Worm (Caenorhabditis elegans) whole organism, L4 larva: ENCODE data around the gene F28B1.2.

Experiments used
- D1046.2 ChIP-seq: fragments of 200-800 bp; sonication (Bioruptor generic); IDR thresholded peaks from 2 replicates; pipeline ENCODE4 v1.3.6; 2022; ENCODE audit warnings: missing genetic modification characterization, missing compliant biosample characterization
- T26A8.4 ChIP-seq: fragments of 200-800 bp; sonication (Bioruptor generic); IDR thresholded peaks from 2 replicates; pipeline ENCODE4 v1.3.6; 2022; ENCODE audit warnings: missing genetic modification characterization, missing compliant biosample characterization
- Y105C5A.15 ChIP-seq: fragments of 200-800 bp; sonication (Bioruptor generic); IDR thresholded peaks from 2 replicates; pipeline ENCODE4 v1.3.6; 2022; ENCODE audit warnings: missing genetic modification characterization, missing compliant biosample characterization
- Y5F2A.4 ChIP-seq: fragments of 200-800 bp; sonication (Bioruptor generic); optimal IDR thresholded peaks from 2 replicates; lab custom pipeline; 2018; ENCODE audit warnings: mild to moderate bottlenecking, missing genetic modification characterization, missing compliant biosample characterization
- Y75B8A.6 ChIP-seq: fragments of 200-800 bp; sonication (Bioruptor generic); IDR thresholded peaks from 2 replicates; pipeline ENCODE4 v1.3.6; 2022; ENCODE audit warnings: missing genetic modification reagents, missing genetic modification characterization, missing compliant biosample characterization
- aha-1 ChIP-seq: fragments of 150-350 bp; peaks from one replicate; lab custom pipeline; 2014; ENCODE audit warnings: missing biosample characterization, missing genetic modification characterization
- attf-4 ChIP-seq: sonication (generic microtip); optimal IDR thresholded peaks from 3 replicates; lab custom pipeline; 2017; ENCODE audit warnings: missing biosample characterization, missing genetic modification characterization
- ces-1 ChIP-seq: fragments of 150-350 bp; sonication (generic microtip); optimal IDR thresholded peaks from 4 replicates; lab custom pipeline; 2014; ENCODE audit warnings: missing biosample characterization, missing genetic modification reagents, missing genetic modification characterization
- cey-2 ChIP-seq: sonication (generic microtip); optimal IDR thresholded peaks from 3 replicates; lab custom pipeline; 2017; ENCODE audit warnings: missing genetic modification characterization, mild to moderate bottlenecking, missing compliant biosample characterization, antibody characterized with exemption, borderline replicate concordance; ENCODE audit not compliant: insufficient read depth
- dmd-6 ChIP-seq: fragments of 200-800 bp; sonication (Bioruptor generic); IDR thresholded peaks from 2 replicates; pipeline ENCODE4 v1.3.6; 2022; ENCODE audit warnings: missing genetic modification reagents, missing genetic modification characterization, missing compliant biosample characterization
- duxl-1 ChIP-seq: sonication (generic microtip); optimal IDR thresholded peaks from 2 replicates; lab custom pipeline; 2016; ENCODE audit warnings: mild to moderate bottlenecking, missing genetic modification characterization, moderate library complexity, missing compliant biosample characterization; ENCODE audit not compliant: poor library complexity
- dve-1 ChIP-seq: sonication (generic microtip); optimal IDR thresholded peaks from 2 replicates; lab custom pipeline; 2017; ENCODE audit warnings: antibody characterized with exemption, mild to moderate bottlenecking, missing genetic modification characterization, missing compliant biosample characterization; ENCODE audit not compliant: insufficient read depth
- egl-27 ChIP-seq: sonication (generic microtip); optimal IDR thresholded peaks from 3 replicates; lab custom pipeline; 2017; ENCODE audit warnings: missing biosample characterization, missing genetic modification reagents, missing genetic modification characterization
- gei-8 ChIP-seq: fragments of 200-800 bp; sonication (Bioruptor generic); optimal IDR thresholded peaks from 2 replicates; lab custom pipeline; 2018; ENCODE audit warnings: mild to moderate bottlenecking, missing genetic modification characterization, missing compliant biosample characterization
- jun-1 ChIP-seq: fragments of 150-350 bp; optimal IDR thresholded peaks from 2 replicates; lab custom pipeline; 2014; ENCODE audit warnings: missing biosample characterization, missing genetic modification reagents, missing genetic modification characterization
- lim-7 ChIP-seq: fragments of 200-800 bp; sonication (Bioruptor generic); IDR thresholded peaks from 2 replicates; pipeline ENCODE4 v1.3.6; 2022; ENCODE audit warnings: missing genetic modification characterization, missing compliant biosample characterization
- lin-1 ChIP-seq: fragments of 200-800 bp; sonication (Bioruptor generic); IDR thresholded peaks from 2 replicates; pipeline ENCODE4 v1.3.6; 2022; ENCODE audit warnings: missing genetic modification reagents, missing genetic modification characterization, missing compliant biosample characterization
- lin-38 ChIP-seq: fragments of 200-800 bp; sonication (Bioruptor generic); IDR thresholded peaks from 2 replicates; pipeline ENCODE4 v1.3.6; 2022; ENCODE audit warnings: missing genetic modification reagents, missing genetic modification characterization, missing compliant biosample characterization
- mdt-29 ChIP-seq: fragments of 200-800 bp; sonication (Bioruptor generic); IDR thresholded peaks from 2 replicates; pipeline ENCODE4 v1.3.6; 2022; ENCODE audit warnings: missing genetic modification reagents, missing genetic modification characterization, missing compliant biosample characterization
- mes-2 ChIP-seq: sonication (generic microtip); optimal IDR thresholded peaks from 2 replicates; lab custom pipeline; 2016; ENCODE audit warnings: missing genotype, mild to moderate bottlenecking, missing genetic modification characterization, missing compliant biosample characterization; ENCODE audit not compliant: poor library complexity, severe bottlenecking
- nhr-102 ChIP-seq: sonication (generic microtip); optimal IDR thresholded peaks from 2 replicates; lab custom pipeline; 2016; ENCODE audit warnings: mild to moderate bottlenecking, missing genetic modification characterization, moderate library complexity, missing compliant biosample characterization
- nhr-111 ChIP-seq: fragments of 200-800 bp; sonication (Bioruptor generic); optimal IDR thresholded peaks from 2 replicates; lab custom pipeline; 2018; ENCODE audit warnings: mild to moderate bottlenecking, missing genetic modification characterization, missing compliant biosample characterization
- nhr-237 ChIP-seq: sonication (generic microtip); optimal IDR thresholded peaks from 2 replicates; lab custom pipeline; 2017; ENCODE audit warnings: missing biosample characterization, missing genetic modification characterization
- nhr-6 ChIP-seq: fragments of 150-350 bp; optimal IDR thresholded peaks from 2 replicates; lab custom pipeline; 2014; ENCODE audit warnings: missing biosample characterization, missing genetic modification characterization
- php-3 ChIP-seq: fragments of 200-800 bp; sonication (Bioruptor generic); IDR thresholded peaks from 2 replicates; pipeline ENCODE4 v1.3.6; 2022; ENCODE audit warnings: missing genetic modification reagents, missing genetic modification characterization, missing compliant biosample characterization
- rbr-2 ChIP-seq: sonication (generic microtip); optimal IDR thresholded peaks from 2 replicates; lab custom pipeline; 2016; ENCODE audit warnings: missing genotype, missing genetic modification characterization, missing compliant biosample characterization
- saeg-2 ChIP-seq: fragments of 200-800 bp; sonication (Bioruptor generic); IDR thresholded peaks from 2 replicates; pipeline ENCODE4 v1.3.6; 2022; ENCODE audit warnings: missing genetic modification reagents, missing genetic modification characterization, missing compliant biosample characterization
- sdz-12 ChIP-seq: fragments of 200-800 bp; sonication (Bioruptor generic); optimal IDR thresholded peaks from 2 replicates; lab custom pipeline; 2018; ENCODE audit warnings: mild to moderate bottlenecking, missing genetic modification characterization, missing compliant biosample characterization
- unc-130 ChIP-seq: sonication (generic microtip); optimal IDR thresholded peaks from 2 replicates; lab custom pipeline; 2016; ENCODE audit warnings: missing genetic modification reagents, missing genetic modification characterization, missing compliant biosample characterization
- unc-62 ChIP-seq, 3 experiments: fragments of 150-350 bp in 1 of 3; sonication (generic microtip); optimal IDR thresholded peaks in 2 of 3; peaks in 1 of 3; 1 replicate in 1 of 3; 2 replicates in 2 of 3; lab custom pipeline; 2014 to 2017; ENCODE audit warnings: missing biosample characterization in 3 of 3, missing genetic modification characterization in 3 of 3, missing genetic modification reagents in 3 of 3, missing genotype in 1 of 3
- zag-1 ChIP-seq: fragments of 150-350 bp; optimal IDR thresholded peaks from 2 replicates; lab custom pipeline; 2014; ENCODE audit warnings: missing biosample characterization, missing genetic modification characterization
- zfp-3 ChIP-seq: fragments of 200-800 bp; sonication (Bioruptor generic); conservative IDR thresholded peaks from 2 replicates; pipeline ENCODE4 v1.3.6; 2022; ENCODE audit warnings: missing genetic modification reagents, missing genetic modification characterization, missing compliant biosample characterization
- ztf-11 ChIP-seq: fragments of 150-350 bp; optimal IDR thresholded peaks from 2 replicates; lab custom pipeline; 2014; ENCODE audit warnings: missing biosample characterization, missing genetic modification characterization

F28B1.2 gene

DNA sequence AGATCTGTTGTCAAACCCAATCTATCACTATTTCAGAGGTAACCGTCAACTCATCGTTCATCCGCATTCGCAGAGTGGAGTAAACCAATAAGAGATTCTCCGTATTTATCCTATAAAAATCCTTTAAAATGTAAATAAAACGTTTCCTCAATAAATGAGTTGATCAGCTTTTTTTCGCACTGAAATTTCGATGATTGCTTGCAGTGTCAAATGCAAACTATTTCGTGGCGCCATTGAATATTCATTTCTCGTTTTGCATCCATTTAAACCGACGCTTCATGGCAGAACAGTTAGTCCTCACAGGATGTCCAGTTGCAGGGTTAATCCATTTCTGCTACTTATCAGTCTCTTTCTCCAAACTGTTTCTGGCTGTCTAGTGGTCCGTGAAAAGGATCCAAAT, 17.0 kb downstream of the F28B1.2 start, which contains the start of gene F28B1.9:
F28B1.9 (plus strand) TSS at position 301 of the 400 bp plus-strand sequence.
- TF ChIP-seq unc-62 (GFP tag; optimal IDR thresholded peaks at IDR 0.05 in 1 of 2; lab: Kevin White, UChicago): peak in 1 of 2 experiments; percentile 15
- no peak for TF ChIP-seq unc-62 (tag; optimal IDR thresholded peaks at IDR 0.05; lab: Kevin White, UChicago)
- no peak for TF ChIP-seq egl-27
- no peak for TF ChIP-seq unc-130
- no peak for TF ChIP-seq lim-7 (GFP tag; lab: Robert Waterston, UW)
- no peak for TF ChIP-seq T26A8.4 (GFP tag; lab: Robert Waterston, UW)

DNA sequence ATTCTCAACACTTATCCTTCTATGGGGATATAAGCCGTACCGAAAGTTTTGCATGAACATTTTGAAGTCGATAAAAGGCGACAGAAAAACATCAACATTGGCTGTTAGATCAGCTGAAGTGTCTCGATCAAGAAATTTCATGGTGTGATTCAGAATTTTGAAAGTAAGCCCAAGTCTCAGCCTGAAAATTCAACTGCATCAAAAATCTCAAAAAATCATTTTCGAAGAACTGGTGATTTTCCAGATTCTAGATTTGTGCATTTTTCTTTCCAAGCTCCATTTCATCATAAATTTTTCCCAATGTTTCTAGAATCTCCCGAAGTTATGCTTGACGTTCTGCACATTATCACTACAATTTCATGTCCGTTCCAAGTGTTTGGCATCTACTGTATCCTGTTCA, 20.1 kb downstream of the F28B1.2 start, which contains the start of gene srh-255:
srh-255 (plus strand) TSS at position 301 of the 400 bp plus-strand sequence.
- TF ChIP-seq nhr-111: no peak

DNA sequence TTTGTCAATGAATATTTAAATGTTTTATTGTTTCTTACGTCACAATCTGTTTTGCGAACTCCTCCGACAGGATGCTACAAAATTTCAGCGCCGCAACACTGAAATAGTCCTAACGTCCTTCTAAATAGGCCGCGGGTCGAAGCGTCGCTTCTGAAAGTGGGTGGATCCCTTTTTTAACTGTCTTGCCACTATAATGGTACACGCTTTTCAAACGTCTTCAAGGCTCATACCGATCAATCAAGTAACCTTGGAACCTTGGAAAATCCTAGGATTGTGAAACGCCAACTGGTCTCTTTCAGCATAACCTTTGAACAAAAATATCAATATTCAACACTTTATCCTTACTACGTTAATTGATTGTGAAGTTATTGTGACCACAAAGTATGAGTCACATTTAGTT, 22.0 kb downstream of the F28B1.2 start:
- no peak for TF ChIP-seq D1046.2 (GFP tag; lab: Robert Waterston, UW)
- TF ChIP-seq aha-1: peak; percentile 94

DNA sequence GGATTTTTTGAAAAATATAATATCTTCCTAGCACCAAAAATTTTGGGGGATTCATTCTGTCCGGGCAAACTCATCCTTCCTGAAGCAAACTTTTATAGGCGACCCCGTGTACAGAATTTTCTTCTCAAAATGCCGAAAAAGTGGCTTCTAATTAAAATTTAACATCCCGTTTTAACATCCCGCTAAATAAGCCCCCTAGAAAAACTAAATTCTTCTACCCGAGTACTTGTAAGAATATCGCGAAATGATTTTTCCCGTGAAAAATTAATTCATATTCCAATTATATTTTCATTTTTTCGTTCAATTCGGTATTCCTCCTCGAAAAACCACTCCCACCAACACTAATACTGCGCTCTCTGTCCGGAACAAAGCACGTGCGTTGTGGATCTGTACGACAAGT, 24.2 kb downstream of the F28B1.2 start, which contains the start of gene T05E12.8:
T05E12.8 (plus strand) TSS at position 301 of the 400 bp plus-strand sequence.
- TF ChIP-seq ces-1: no peak
- TF ChIP-seq mes-2: no peak
- no peak for TF ChIP-seq nhr-102
- no peak for TF ChIP-seq Y5F2A.4
- no peak for TF ChIP-seq lin-1 (GFP tag; lab: Robert Waterston, UW)
- TF ChIP-seq D1046.2 (GFP tag; lab: Robert Waterston, UW): no peak
- TF ChIP-seq dve-1: no peak
- TF ChIP-seq lin-38 (GFP tag; lab: Robert Waterston, UW): no peak
- TF ChIP-seq, all 104 proteins: peak for 0

DNA sequence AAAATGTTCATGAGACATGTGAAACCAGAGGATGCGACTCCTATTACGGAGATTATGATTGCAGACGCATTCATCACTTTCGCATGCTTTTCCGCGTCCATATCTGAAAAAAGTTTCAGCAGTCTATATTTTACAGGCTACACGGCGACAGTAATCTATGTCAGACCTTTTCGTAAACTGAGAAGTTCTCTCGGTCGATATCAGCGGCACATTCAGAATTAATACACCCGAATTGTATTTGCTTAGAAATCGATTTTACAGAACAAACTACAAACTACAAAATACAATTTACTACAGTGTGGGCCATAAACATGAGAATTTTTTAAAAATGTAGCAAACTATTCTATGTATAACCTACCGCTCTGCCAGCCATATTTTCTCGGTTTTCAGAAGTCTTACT, 27.0 kb downstream of the F28B1.2 start, which contains the start of gene srbc-14:
srbc-14 (minus strand) TSS at position 101 of the 400 bp plus-strand sequence.
- TF ChIP-seq ztf-11 (tag; lab: Kevin White, UChicago): no peak
- no peak for TF ChIP-seq duxl-1
- no peak for TF ChIP-seq mdt-29
- TF ChIP-seq php-3 (GFP tag; lab: Robert Waterston, UW): no peak
- TF ChIP-seq rbr-2 (tag; lab: Kevin White, UChicago): no peak
- TF ChIP-seq saeg-2 (GFP tag; lab: Robert Waterston, UW): no peak
- no peak for TF ChIP-seq cey-2 (tag; lab: Kevin White, UChicago)
- no peak for TF ChIP-seq zag-1 (tag; lab: Kevin White, UChicago)
- TF ChIP-seq gei-8 (GFP tag; lab: Kevin White, UChicago): no peak
- TF ChIP-seq, all 104 proteins: peak for 0

DNA sequence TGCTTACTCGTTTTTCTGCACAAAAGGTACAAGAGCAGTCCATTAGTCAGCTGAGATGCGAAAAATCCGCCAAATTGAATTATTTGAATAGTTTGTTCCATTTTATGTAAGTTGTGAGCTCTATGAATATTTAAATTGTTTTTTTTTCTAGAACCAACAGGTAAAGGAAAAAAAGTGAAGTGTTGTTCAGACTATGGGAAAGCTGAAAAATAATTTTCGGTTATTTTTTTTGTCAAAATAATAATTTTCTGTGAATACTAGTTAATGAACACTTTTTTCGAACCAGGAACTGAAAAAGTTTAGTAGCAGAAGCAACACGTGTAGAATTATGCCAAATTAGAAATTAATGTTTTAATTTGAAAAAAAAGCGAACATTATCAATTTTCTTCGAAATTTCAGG, 31.3 kb downstream of the F28B1.2 start, which contains the start of gene str-125:
str-125 (minus strand) TSS at position 101 of the 400 bp plus-strand sequence.
- TF ChIP-seq attf-4 (tag; lab: Kevin White, UChicago) (no peak), sdz-12 (no peak), ces-1 (no peak), nhr-237 (tag; lab: Kevin White, UChicago) (no peak), nhr-6 (tag; lab: Kevin White, UChicago) (no peak)
- TF ChIP-seq, all 104 proteins: peak for 0

DNA sequence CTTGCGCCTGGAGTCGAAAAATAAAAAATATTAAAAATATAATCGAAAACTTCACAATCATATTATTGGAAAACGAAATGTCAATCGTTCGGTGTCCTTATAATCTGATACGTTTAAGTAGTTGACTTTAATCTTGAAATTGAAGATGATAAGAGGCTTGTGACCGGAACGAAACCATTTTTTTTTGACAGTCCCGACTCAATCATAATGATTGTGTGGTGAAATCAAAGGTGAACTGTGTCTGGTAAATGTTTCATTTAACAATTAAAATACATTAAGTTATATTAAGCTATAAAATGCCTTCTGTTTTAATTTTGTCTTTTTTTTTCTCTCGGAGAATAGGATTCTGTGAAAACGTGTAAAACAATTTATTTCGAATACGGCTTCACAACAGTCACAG, 33.3 kb downstream of the F28B1.2 start, which contains the start of gene T05E12.3:
T05E12.3 (minus strand) TSS at position 101 of the 400 bp plus-strand sequence.
- TF ChIP-seq php-3 (GFP tag; lab: Robert Waterston, UW) (no peak), duxl-1 (no peak), Y75B8A.6 (GFP tag; lab: Robert Waterston, UW) (no peak), zfp-3 (GFP tag; lab: Robert Waterston, UW) (no peak), dmd-6 (GFP tag; lab: Robert Waterston, UW) (peak; percentile 58), jun-1 (tag; lab: Kevin White, UChicago) (no peak), Y105C5A.15 (GFP tag; lab: Robert Waterston, UW) (no peak)
- TF ChIP-seq, all 104 proteins: peak for 1
